ENCODE assay signal across 1 fruit fly cellular context in genomic region chr3L:17226330-17226729, dm6.
TF ChIP-seq lines count a peak whose summit lies in the region.

No protein-coding gene starts in this region.

TF ChIP-seq in whole organism, embryonic, 481 proteins besides CTCF, POLR2A, EP300 and RAD21 (continued from another document):
- no peak for TF ChIP-seq CG17912 (GFP tag; optimal IDR thresholded peaks at IDR 0.05; lab: Kevin White, UChicago)
- TF ChIP-seq HLH3B (GFP tag; IDR thresholded peaks at IDR 0.05; lab: Robert Waterston, UW), result no peak
- TF ChIP-seq CG11247 (GFP tag; IDR thresholded peaks at IDR 0.05; lab: Robert Waterston, UW), result no peak
